Fruit fly (Drosophila melanogaster) whole organism, wandering third instar larva: ENCODE data around the gene CG18764.

Experiments used
- Abd-B ChIP-seq: fragments of >200 bp; optimal IDR thresholded peaks from 2 replicates; lab custom pipeline; 2017; ENCODE audit warnings: missing biosample characterization, missing genetic modification characterization
- CG32264 ChIP-seq: fragments of 200-800 bp; sonication (Bioruptor generic); optimal IDR thresholded peaks from 2 replicates; lab custom pipeline; 2016; ENCODE audit warnings: missing biosample characterization, missing genetic modification characterization
- Dfd ChIP-seq: fragments of >200 bp; optimal IDR thresholded peaks from 2 replicates; lab custom pipeline; 2017; ENCODE audit warnings: missing biosample characterization, missing genetic modification characterization
- fru ChIP-seq: fragments of 200-800 bp; sonication (Bioruptor generic); optimal IDR thresholded peaks from 3 replicates; lab custom pipeline; 2016; ENCODE audit warnings: missing biosample characterization, mild to moderate bottlenecking, missing genetic modification characterization
- h ChIP-seq: fragments of 200-800 bp; sonication (Bioruptor generic); optimal IDR thresholded peaks from 3 replicates; lab custom pipeline; 2016; ENCODE audit warnings: missing biosample characterization, mild to moderate bottlenecking, missing genetic modification characterization
- sv ChIP-seq: fragments of 200-800 bp; sonication (Bioruptor generic); optimal IDR thresholded peaks from 3 replicates; lab custom pipeline; 2016; ENCODE audit warnings: missing biosample characterization, missing genetic modification characterization
- usp ChIP-seq: fragments of >200 bp; optimal IDR thresholded peaks from 2 replicates; lab custom pipeline; 2017; ENCODE audit warnings: missing biosample characterization, missing genetic modification characterization

DNA sequence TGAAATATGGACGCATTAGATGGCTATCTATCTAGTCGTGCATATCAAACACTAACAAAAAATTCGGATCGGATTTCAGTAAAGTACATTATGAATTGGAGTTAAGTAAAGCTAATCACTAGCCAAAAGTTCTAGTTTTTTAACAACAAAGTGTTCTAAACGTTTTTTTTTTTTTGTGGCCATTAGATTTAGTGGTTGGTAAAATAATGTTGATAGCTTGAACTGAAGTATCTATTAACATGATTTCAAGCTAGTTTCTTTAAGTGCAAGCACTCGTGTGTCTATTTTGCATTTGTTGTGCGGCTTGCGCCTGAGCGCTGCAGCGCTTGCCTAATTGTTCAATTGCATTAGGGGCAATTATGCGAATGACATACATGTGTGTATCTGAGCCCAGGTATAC lies 35.9 kb downstream of the CG18764 start:
- no peak for TF ChIP-seq Dfd (GFP tag; lab: Kevin White, UChicago)
- no peak for TF ChIP-seq fru
- TF ChIP-seq usp = no peak
- no peak for TF ChIP-seq sv (GFP tag; lab: Kevin White, UChicago)
- no peak for TF ChIP-seq CG32264 (GFP tag; lab: Kevin White, UChicago)
- no peak for TF ChIP-seq h (GFP tag; lab: Kevin White, UChicago)
- TF ChIP-seq Abd-B (GFP tag; lab: Kevin White, UChicago) = no peak
